Worm (Caenorhabditis elegans) whole organism, late embryonic: ENCODE data around the gene C34C12.9.

Experiments used
- ama-1 ChIP-seq: fragments of 150-350 bp; optimal IDR thresholded peaks from 2 replicates; lab custom pipeline; 2014
- ceh-14 ChIP-seq: sonication (generic microtip); optimal IDR thresholded peaks from 2 replicates; lab custom pipeline; 2016; ENCODE audit warnings: missing genotype, missing genetic modification characterization, missing compliant biosample characterization
- fkh-6 ChIP-seq: sonication (generic microtip); optimal IDR thresholded peaks from 2 replicates; lab custom pipeline; 2016; ENCODE audit warnings: missing genetic modification characterization, missing compliant biosample characterization
- hlh-13 ChIP-seq: fragments of 200-800 bp; sonication (Bioruptor generic); optimal IDR thresholded peaks from 2 replicates; lab custom pipeline; 2018; ENCODE audit warnings: mild to moderate bottlenecking, missing genetic modification characterization, missing compliant biosample characterization
- nfya-1 ChIP-seq: sonication (generic microtip); optimal IDR thresholded peaks from 2 replicates; lab custom pipeline; 2017; ENCODE audit warnings: missing genetic modification characterization, mild to moderate bottlenecking, missing compliant biosample characterization, antibody characterized with exemption, moderate library complexity
- syd-9 ChIP-seq: sonication (generic microtip); optimal IDR thresholded peaks from 2 replicates; lab custom pipeline; 2016; ENCODE audit warnings: mild to moderate bottlenecking, missing genetic modification characterization, moderate library complexity, missing compliant biosample characterization
- ztf-16 ChIP-seq: sonication (generic microtip); optimal IDR thresholded peaks from 2 replicates; lab custom pipeline; 2017; ENCODE audit warnings: missing genetic modification characterization, missing compliant biosample characterization

DNA sequence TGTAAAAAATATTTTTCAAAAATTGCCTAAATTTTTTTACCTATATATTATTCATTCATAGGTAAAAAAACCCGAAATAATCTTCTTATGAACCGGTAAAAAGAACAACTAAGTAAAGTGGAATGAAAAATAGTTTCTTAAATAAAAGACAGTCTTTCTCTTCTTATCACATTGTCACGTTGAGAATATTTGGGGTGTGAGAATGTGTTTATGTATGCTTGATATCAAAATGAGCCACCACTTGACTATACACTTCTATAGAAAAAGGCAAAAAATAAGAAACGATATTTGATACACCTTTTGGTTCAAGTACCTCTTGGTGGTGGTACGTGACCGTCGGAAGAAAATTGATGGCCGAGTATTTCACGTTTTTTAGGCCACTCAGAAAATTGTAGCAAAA is 44.2 kb upstream of the C34C12.9 start, which contains the start of gene hmit-1.3:
- TF ChIP-seq ceh-14 (tag; lab: Kevin White, UChicago) = no peak
- TF ChIP-seq fkh-6 (tag; lab: Kevin White, UChicago) = no peak
- no peak for TF ChIP-seq nfya-1 (tag; lab: Kevin White, UChicago)
- no peak for TF ChIP-seq hlh-13 (GFP tag; lab: Kevin White, UChicago)
- no peak for TF ChIP-seq ztf-16 (tag; lab: Kevin White, UChicago)
- TF ChIP-seq ama-1 = no peak
- no peak for TF ChIP-seq syd-9 (tag; lab: Kevin White, UChicago)
